Fruit fly (Drosophila melanogaster) whole organism, prepupa: Measurements from ENCODE around the gene CG3473.

ENCODE experiments used
- Blimp-1 ChIP-seq: fragments of 200-800 bp; sonication (Bioruptor generic); optimal IDR thresholded peaks from 3 replicates; lab custom pipeline; 2017; ENCODE audit warnings: missing biosample characterization, missing genetic modification characterization, mild to moderate bottlenecking, moderate library complexity, missing genetic modification reagents
- CG6276 ChIP-seq: fragments of 200-800 bp; sonication (Bioruptor generic); optimal IDR thresholded peaks from 2 replicates; lab custom pipeline; 2017; ENCODE audit warnings: missing biosample characterization, mild to moderate bottlenecking, missing genetic modification characterization
- CG8632 ChIP-seq: fragments of 200-800 bp; sonication (Bioruptor generic); optimal IDR thresholded peaks from 3 replicates; lab custom pipeline; 2016; ENCODE audit warnings: missing biosample characterization, missing genetic modification characterization
- Smox ChIP-seq: fragments of 200-800 bp; sonication (Bioruptor generic); optimal IDR thresholded peaks from 3 replicates; lab custom pipeline; 2016; ENCODE audit warnings: missing biosample characterization, missing genetic modification characterization
- Sox102F ChIP-seq: fragments of 200-800 bp; sonication (Bioruptor generic); optimal IDR thresholded peaks from 2 replicates; lab custom pipeline; 2016; ENCODE audit warnings: missing biosample characterization, mild to moderate bottlenecking, missing genetic modification characterization
- Sox14 ChIP-seq: fragments of 200-800 bp; sonication (Bioruptor generic); optimal IDR thresholded peaks from 3 replicates; lab custom pipeline; 2016; ENCODE audit warnings: missing biosample characterization, missing genetic modification characterization
- fd59A ChIP-seq: fragments of 200-800 bp; sonication (Bioruptor generic); optimal IDR thresholded peaks from 2 replicates; lab custom pipeline; 2017; ENCODE audit warnings: missing biosample characterization, mild to moderate bottlenecking, missing genetic modification characterization, missing genetic modification reagents
- ss ChIP-seq, 2 experiments: fragments of 200-800 bp; sonication (Bioruptor generic); optimal IDR thresholded peaks; 2 replicates in 1 of 2; 3 replicates in 1 of 2; lab custom pipeline; 2017 to 2018; ENCODE audit warnings: mild to moderate bottlenecking in 2 of 2, missing biosample characterization in 2 of 2, missing genetic modification characterization in 2 of 2, moderate library complexity in 1 of 2
- svp ChIP-seq: fragments of 200-800 bp; sonication (Bioruptor generic); peaks from one replicate; lab custom pipeline; 2016; ENCODE audit warnings: missing biosample characterization, missing genetic modification characterization

- peak; percentile 18 for TF ChIP-seq CG8632 (GFP tag; lab: Kevin White, UChicago)
- TF ChIP-seq Sox14 (GFP tag; lab: Kevin White, UChicago), result peak; percentile 36
- TF ChIP-seq svp (GFP tag; lab: Kevin White, UChicago), result peak; percentile 83
- no peak for TF ChIP-seq CG6276 (GFP tag; lab: Kevin White, UChicago)
- TF ChIP-seq Sox102F, result peak; percentile 10
- TF ChIP-seq Smox (GFP tag; lab: Kevin White, UChicago), result peak; percentile 60
- peak; percentile 53 for TF ChIP-seq fd59A (GFP tag; lab: Kevin White, UChicago)
- TF ChIP-seq Blimp-1, result no peak
- peak in 1 of 2 experiments; percentile 95 for TF ChIP-seq ss (GFP tag; optimal IDR thresholded peaks at IDR 0.05; lab: Kevin White, UChicago)
Measured at dm6 chr2L:14571673-14572461, 8.3 kb upstream of the CG3473 start.
